Fruit fly (Drosophila melanogaster) whole organism, embryonic: ENCODE data around the gene CG17660.

Source experiments
- B-H2 ChIP-seq: fragments of 200-800 bp; sonication (Bioruptor generic); optimal IDR thresholded peaks from 2 replicates; lab custom pipeline; 2018; ENCODE audit warnings: missing biosample characterization, mild to moderate bottlenecking, missing genetic modification characterization
- C15 ChIP-seq: fragments of 200-800 bp; sonication (Bioruptor generic); IDR thresholded peaks from 3 replicates; pipeline ENCODE4 v1.3.6; 2022; ENCODE audit warnings: missing biosample characterization, missing genetic modification characterization
- CG10321 ChIP-seq: fragments of 200-800 bp; sonication (Bioruptor generic); IDR thresholded peaks from 2 replicates; pipeline ENCODE4 v1.3.6; 2022; ENCODE audit warnings: missing biosample characterization, missing genetic modification characterization
- CG11504 ChIP-seq: fragments of 200-800 bp; sonication (Bioruptor generic); optimal IDR thresholded peaks from 3 replicates; lab custom pipeline; 2019; ENCODE audit warnings: missing biosample characterization, mild to moderate bottlenecking, missing genetic modification characterization, moderate library complexity
- CG12071 ChIP-seq: fragments of 200-800 bp; sonication (Bioruptor generic); optimal IDR thresholded peaks from 3 replicates; lab custom pipeline; 2018; ENCODE audit warnings: missing biosample characterization, mild to moderate bottlenecking, missing genetic modification characterization
- CG12219 ChIP-seq: fragments of 200-800 bp; sonication (Bioruptor generic); optimal IDR thresholded peaks from 3 replicates; lab custom pipeline; 2018; ENCODE audit warnings: missing biosample characterization, mild to moderate bottlenecking, missing genetic modification characterization
- CG15514 ChIP-seq: fragments of 200-800 bp; sonication (Bioruptor generic); optimal IDR thresholded peaks from 3 replicates; lab custom pipeline; 2017; ENCODE audit warnings: missing biosample characterization, missing genetic modification characterization, mild to moderate bottlenecking, moderate library complexity, missing genetic modification reagents
- CG17328 ChIP-seq: fragments of 200-800 bp; sonication (Bioruptor generic); IDR thresholded peaks from 2 replicates; pipeline ENCODE4 v1.3.6; 2022; ENCODE audit warnings: missing biosample characterization, missing genetic modification characterization
- CG17361 ChIP-seq: fragments of 200-800 bp; sonication (Bioruptor generic); IDR thresholded peaks from 3 replicates; pipeline ENCODE4 v1.3.6; 2022; ENCODE audit warnings: missing biosample characterization, missing genetic modification characterization
- CG18262 ChIP-seq: fragments of 200-800 bp; optimal IDR thresholded peaks from 3 replicates; lab custom pipeline; 2019; ENCODE audit warnings: missing biosample characterization, mild to moderate bottlenecking, missing genetic modification characterization, moderate library complexity
- CG2120 ChIP-seq: fragments of 200-800 bp; sonication (Bioruptor generic); optimal IDR thresholded peaks from 3 replicates; lab custom pipeline; 2016; ENCODE audit warnings: missing biosample characterization, missing genetic modification characterization
- CG32532 ChIP-seq: fragments of 200-800 bp; sonication (Bioruptor generic); IDR thresholded peaks from 2 replicates; pipeline ENCODE4 v1.3.6; 2022; ENCODE audit warnings: missing biosample characterization, missing genetic modification characterization
- CG34376 ChIP-seq: fragments of 200-800 bp; sonication (Bioruptor generic); optimal IDR thresholded peaks from 2 replicates; lab custom pipeline; 2018; ENCODE audit warnings: missing biosample characterization, mild to moderate bottlenecking, missing genetic modification characterization
- CG3995 ChIP-seq: fragments of 200-800 bp; sonication (Bioruptor generic); optimal IDR thresholded peaks from 3 replicates; lab custom pipeline; 2016; ENCODE audit warnings: missing biosample characterization, missing genetic modification characterization
- CG4282 ChIP-seq: fragments of 200-800 bp; sonication (Bioruptor generic); optimal IDR thresholded peaks from 2 replicates; lab custom pipeline; 2016; ENCODE audit warnings: missing biosample characterization, missing genetic modification characterization
- CG4404 ChIP-seq: fragments of 200-800 bp; sonication (Bioruptor generic); IDR thresholded peaks from 2 replicates; pipeline ENCODE4 v1.3.6; 2022; ENCODE audit warnings: missing biosample characterization, missing genetic modification characterization
- CG5953 ChIP-seq: fragments of 200-800 bp; sonication (Bioruptor generic); IDR thresholded peaks from 2 replicates; pipeline ENCODE4 v1.3.6; 2022; ENCODE audit warnings: missing biosample characterization, missing genetic modification characterization
- CG7745 ChIP-seq: fragments of 200-800 bp; sonication (Bioruptor generic); optimal IDR thresholded peaks from 2 replicates; lab custom pipeline; 2018; ENCODE audit warnings: missing biosample characterization, mild to moderate bottlenecking, missing genetic modification characterization, moderate library complexity
- CG9817 ChIP-seq: fragments of 200-800 bp; sonication (Bioruptor generic); optimal IDR thresholded peaks from 2 replicates; lab custom pipeline; 2018; ENCODE audit warnings: missing biosample characterization, mild to moderate bottlenecking, missing genetic modification characterization, moderate library complexity
- CG9932 ChIP-seq: fragments of 200-800 bp; sonication (Bioruptor generic); IDR thresholded peaks from 2 replicates; pipeline ENCODE4 v1.3.6; 2022; ENCODE audit warnings: missing biosample characterization, missing genetic modification characterization
- D ChIP-seq, 2 experiments: fragments of 200-800 bp in 1 of 2; fragments of >200 bp in 1 of 2; sonication (Bioruptor generic) in 1 of 2; optimal IDR thresholded peaks; 2 replicates in 1 of 2; 3 replicates in 1 of 2; lab custom pipeline; 2017; ENCODE audit warnings: mild to moderate bottlenecking in 1 of 2, missing biosample characterization in 1 of 2, missing genetic modification characterization in 1 of 2, missing genetic modification reagents in 1 of 2
- D19B ChIP-seq: fragments of 200-800 bp; sonication (Bioruptor generic); optimal IDR thresholded peaks from 2 replicates; lab custom pipeline; 2017; ENCODE audit warnings: missing biosample characterization, mild to moderate bottlenecking, missing genetic modification characterization
- Ets65A ChIP-seq: fragments of 200-800 bp; sonication (Bioruptor generic); peaks from one replicate; lab custom pipeline; 2016; ENCODE audit warnings: missing biosample characterization, missing genetic modification characterization
- Fer3 ChIP-seq: fragments of 200-800 bp; sonication (Bioruptor generic); optimal IDR thresholded peaks from 2 replicates; lab custom pipeline; 2018; ENCODE audit warnings: missing biosample characterization, mild to moderate bottlenecking, missing genetic modification characterization, moderate library complexity
- GATAe ChIP-seq: fragments of 200-800 bp; sonication (Bioruptor generic); conservative IDR thresholded peaks from 2 replicates; pipeline ENCODE4 v1.3.6; 2022; ENCODE audit warnings: missing biosample characterization, missing genetic modification characterization
- HLHmδ ChIP-seq: fragments of 200-800 bp; sonication (Bioruptor generic); optimal IDR thresholded peaks from 2 replicates; lab custom pipeline; 2018; ENCODE audit warnings: missing biosample characterization, mild to moderate bottlenecking, missing genetic modification characterization, moderate library complexity
- Med ChIP-seq: fragments of 200-800 bp; sonication (Bioruptor generic); peaks from one replicate; lab custom pipeline; 2016; ENCODE audit warnings: missing biosample characterization, missing genetic modification characterization, mild to moderate bottlenecking, inconsistent platforms, moderate library complexity
- Opbp ChIP-seq: fragments of 200-800 bp; sonication (Bioruptor generic); IDR thresholded peaks from 3 replicates; pipeline ENCODE4 v1.3.6; 2022; ENCODE audit warnings: missing biosample characterization, missing genetic modification characterization; ENCODE audit not compliant: partially characterized antibody
- Optix ChIP-seq: fragments of 200-800 bp; sonication (Bioruptor generic); IDR thresholded peaks from 3 replicates; pipeline ENCODE4 v1.3.6; 2022; ENCODE audit warnings: missing biosample characterization, missing genetic modification characterization
- YL-1 ChIP-seq: fragments of 200-800 bp; sonication (Bioruptor generic); optimal IDR thresholded peaks from 3 replicates; lab custom pipeline; 2017; ENCODE audit warnings: missing biosample characterization, mild to moderate bottlenecking, missing genetic modification characterization
- ash1 ChIP-seq: fragments of 200-800 bp; sonication (Bioruptor generic); optimal IDR thresholded peaks from 2 replicates; lab custom pipeline; 2018; ENCODE audit warnings: missing biosample characterization, mild to moderate bottlenecking, missing genetic modification characterization
- bab2 ChIP-seq: fragments of 200-800 bp; sonication (Bioruptor generic); optimal IDR thresholded peaks from 2 replicates; lab custom pipeline; 2016; ENCODE audit warnings: missing biosample characterization, missing genetic modification characterization
- bcd ChIP-seq: fragments of 200-800 bp; sonication (Bioruptor generic); optimal IDR thresholded peaks from 2 replicates; lab custom pipeline; 2017; ENCODE audit warnings: missing biosample characterization, mild to moderate bottlenecking, missing genetic modification characterization
- cas ChIP-seq: fragments of 200-800 bp; sonication (Bioruptor generic); IDR thresholded peaks from 2 replicates; pipeline ENCODE4 v1.3.6; 2022; ENCODE audit warnings: missing biosample characterization, missing genetic modification characterization
- chinmo ChIP-seq: fragments of 200-800 bp; sonication (Bioruptor generic); IDR thresholded peaks from 4 replicates; pipeline ENCODE4 v1.3.6; 2022; ENCODE audit warnings: missing biosample characterization, missing genetic modification characterization; ENCODE audit not compliant: partially characterized antibody
- crc ChIP-seq: fragments of 200-800 bp; sonication (Bioruptor generic); optimal IDR thresholded peaks from 2 replicates; lab custom pipeline; 2016; ENCODE audit warnings: missing biosample characterization, missing genetic modification characterization
- disco-r ChIP-seq: fragments of 200-800 bp; sonication (Bioruptor generic); optimal IDR thresholded peaks from 2 replicates; lab custom pipeline; 2016; ENCODE audit warnings: missing biosample characterization, missing genetic modification characterization
- dmrt99B ChIP-seq: fragments of 200-800 bp; sonication (Bioruptor generic); optimal IDR thresholded peaks from 2 replicates; lab custom pipeline; 2018; ENCODE audit warnings: missing biosample characterization, mild to moderate bottlenecking, missing genetic modification characterization, moderate library complexity
- exex ChIP-seq: fragments of 200-800 bp; sonication (Bioruptor generic); optimal IDR thresholded peaks from 4 replicates; lab custom pipeline; 2018; ENCODE audit warnings: missing biosample characterization, mild to moderate bottlenecking, missing genetic modification characterization, moderate library complexity
- fd64A ChIP-seq: fragments of 200-800 bp; sonication (Bioruptor generic); optimal IDR thresholded peaks from 3 replicates; lab custom pipeline; 2018; ENCODE audit warnings: missing biosample characterization, mild to moderate bottlenecking, missing genetic modification characterization
- fu2 ChIP-seq: fragments of 200-800 bp; sonication (Bioruptor generic); optimal IDR thresholded peaks from 2 replicates; lab custom pipeline; 2016; ENCODE audit warnings: missing biosample characterization, missing genetic modification characterization
- grau ChIP-seq: fragments of 200-800 bp; optimal IDR thresholded peaks from 3 replicates; lab custom pipeline; 2019; ENCODE audit warnings: missing biosample characterization, mild to moderate bottlenecking, missing genetic modification characterization, moderate library complexity
- mirr ChIP-seq: fragments of 200-800 bp; sonication (Bioruptor generic); optimal IDR thresholded peaks from 3 replicates; lab custom pipeline; 2018; ENCODE audit warnings: missing biosample characterization, mild to moderate bottlenecking, missing genetic modification characterization
- phol ChIP-seq: fragments of 200-800 bp; sonication (Bioruptor generic); optimal IDR thresholded peaks from 3 replicates; lab custom pipeline; 2018; ENCODE audit warnings: missing biosample characterization, mild to moderate bottlenecking, missing genetic modification characterization, moderate library complexity
- row ChIP-seq: fragments of 200-800 bp; sonication (Bioruptor generic); IDR thresholded peaks from 3 replicates; pipeline ENCODE4 v1.3.6; 2022; ENCODE audit warnings: missing biosample characterization, missing genetic modification characterization
- salm ChIP-seq: fragments of 200-800 bp; sonication (Bioruptor generic); optimal IDR thresholded peaks from 2 replicates; lab custom pipeline; 2018; ENCODE audit warnings: missing biosample characterization, mild to moderate bottlenecking, missing genetic modification characterization
- sug ChIP-seq: fragments of 200-800 bp; optimal IDR thresholded peaks from 2 replicates; lab custom pipeline; 2019; ENCODE audit warnings: missing biosample characterization, mild to moderate bottlenecking, missing genetic modification characterization, moderate library complexity
- tup ChIP-seq: fragments of 200-800 bp; sonication (Bioruptor generic); optimal IDR thresholded peaks from 2 replicates; lab custom pipeline; 2016; ENCODE audit warnings: missing biosample characterization, mild to moderate bottlenecking, missing genetic modification characterization, moderate library complexity

Gene CG17660

dm6 chr2L:1715699-1716333 lies 5.6 kb upstream of the CG17660 start, which contains the start of gene frtz (continued):
- TF ChIP-seq D (optimal IDR thresholded peaks at IDR 0.05; lab: Kevin White, UChicago) (no peak), D (GFP tag; optimal IDR thresholded peaks at IDR 0.05; lab: Kevin White, UChicago) (no peak), Optix (GFP tag; lab: Robert Waterston, UW) (no peak), CG10321 (GFP tag; lab: Robert Waterston, UW) (no peak), CG17361 (no peak), CG12219 (GFP tag; lab: Kevin White, UChicago) (no peak), CG11504 (tag; lab: Kevin White, UChicago) (peak; percentile 89), bab2 (GFP tag; lab: Kevin White, UChicago) (peak; percentile 18), CG9817 (tag; lab: Kevin White, UChicago) (peak; percentile 9), CG15514 (GFP tag; lab: Kevin White, UChicago) (peak; percentile 73), CG12071 (GFP tag; lab: Kevin White, UChicago) (no peak), C15 (GFP tag; lab: Robert Waterston, UW) (no peak), B-H2 (GFP tag; lab: Kevin White, UChicago) (no peak), disco-r (GFP tag; lab: Kevin White, UChicago) (no peak), grau (tag; lab: Kevin White, UChicago) (no peak), CG4282 (GFP tag; lab: Kevin White, UChicago) (no peak), CG17328 (GFP tag; lab: Robert Waterston, UW) (no peak), Opbp (GFP tag; lab: Robert Waterston, UW) (peak; percentile 92), bcd (peak; percentile 21), YL-1 (GFP tag; lab: Kevin White, UChicago) (peak; percentile 69), Fer3 (tag; lab: Kevin White, UChicago) (no peak), ash1 (GFP tag; lab: Kevin White, UChicago) (no peak), phol (tag; lab: Kevin White, UChicago) (peak; percentile 38), dmrt99B (tag; lab: Kevin White, UChicago) (no peak), HLHmδ (GFP tag; lab: Kevin White, UChicago) (peak; percentile 3)
- TF ChIP-seq, all 482 proteins: peak for 107

dm6 chr2L:1709316-1709715 lies 905 bp downstream of the CG17660 start:
- TF ChIP-seq sug (tag; lab: Kevin White, UChicago) = peak; percentile 12
- TF ChIP-seq CG5953 = no peak
- peak; percentile 78 for TF ChIP-seq exex (tag; lab: Kevin White, UChicago)
- peak; percentile 4 for TF ChIP-seq mirr (GFP tag; lab: Kevin White, UChicago)
- TF ChIP-seq row = peak; percentile 48; the same call in 2 of the 3 replicates
- TF ChIP-seq salm = no peak
- TF ChIP-seq fd64A = no peak
- TF ChIP-seq fu2 (GFP tag; lab: Kevin White, UChicago) = no peak
- no peak for TF ChIP-seq CG32532 (GFP tag; lab: Robert Waterston, UW)
- no peak for TF ChIP-seq CG4404
- TF ChIP-seq Med (GFP tag; lab: Kevin White, UChicago) = peak; percentile 70
- peak; percentile 13 for TF ChIP-seq Fer3 (tag; lab: Kevin White, UChicago)
- TF ChIP-seq CG9932 (GFP tag; lab: Robert Waterston, UW) = 0 out of 2 replicates have a peak, but pooled peaks have one; percentile 13
- peak; percentile 69; the same call in 1 of the 4 replicates for TF ChIP-seq chinmo
- no peak for TF ChIP-seq CG17328 (GFP tag; lab: Robert Waterston, UW)
- peak; percentile 4 for TF ChIP-seq D19B (GFP tag; lab: Kevin White, UChicago)
- TF ChIP-seq crc (GFP tag; lab: Kevin White, UChicago) = no peak
- TF ChIP-seq CG3995 (GFP tag; lab: Kevin White, UChicago) = no peak
- TF ChIP-seq CG18262 = no peak
- TF ChIP-seq tup (GFP tag; lab: Kevin White, UChicago) = no peak
- TF ChIP-seq GATAe = 0 out of 2 replicates have a peak, but pooled peaks have one; percentile 32
- TF ChIP-seq CG7745 (tag; lab: Kevin White, UChicago) = no peak
- TF ChIP-seq CG34376 (GFP tag; lab: Kevin White, UChicago) = peak; percentile 13
- TF ChIP-seq cas = no peak
- TF ChIP-seq CG2120 (GFP tag; lab: Kevin White, UChicago) = peak; percentile 22
- TF ChIP-seq Ets65A (GFP tag; lab: Kevin White, UChicago) = peak; percentile 18
